Fruit fly (Drosophila melanogaster) Kc167 (cell line): Measurements from ENCODE around the gene ppk20.

Experiments
- h ChIP-seq: fragments of >200 bp; optimal IDR thresholded peaks from 3 replicates; lab custom pipeline; 2018; ENCODE audit warnings: missing external identifiers
- psq ChIP-seq: fragments of >200 bp; optimal IDR thresholded peaks from 2 replicates; lab custom pipeline; 2017; ENCODE audit warnings: missing external identifiers
- ttk ChIP-seq: sonication (Bioruptor generic); optimal IDR thresholded peaks from 2 replicates; lab custom pipeline; 2017; ENCODE audit warnings: missing external identifiers

DNA sequence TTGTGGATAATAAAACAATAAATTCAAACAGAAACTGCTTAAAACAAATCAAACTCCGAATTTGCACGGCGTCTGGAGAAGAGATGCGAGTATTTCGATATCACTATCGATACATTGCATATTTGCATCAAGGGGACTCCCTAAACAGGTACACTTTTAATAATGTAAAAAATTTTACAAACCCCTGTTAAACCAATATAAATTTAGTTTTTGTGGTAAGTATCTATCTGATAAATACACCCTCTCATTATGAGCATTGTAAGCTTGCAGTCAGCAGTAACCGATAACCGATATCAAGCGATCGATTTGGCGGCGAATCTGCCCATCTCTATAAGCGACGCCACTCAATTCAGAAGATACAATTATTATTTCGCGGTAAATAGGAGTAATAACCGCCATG is 6.7 kb upstream of the ppk20 start, which contains the start of the genes Bub3 and Cap-D2:
- TF ChIP-seq ttk (no peak), h (lab: Kevin White, UChicago) (no peak), psq (no peak)
